Worm (Caenorhabditis elegans) whole organism, mixed stage, embryonic: ENCODE results near the gene Y39B6A.33.

ENCODE experiments used
- blmp-1 ChIP-seq: fragments of 150-350 bp; optimal IDR thresholded peaks from 2 replicates; lab custom pipeline; 2014; ENCODE audit warnings: missing biosample characterization, missing genetic modification characterization
- flh-1 ChIP-seq: fragments of 200-800 bp; sonication (Bioruptor generic); optimal IDR thresholded peaks from 2 replicates; lab custom pipeline; 2018; ENCODE audit warnings: mild to moderate bottlenecking, missing genetic modification characterization, moderate library complexity, missing compliant biosample characterization
- hlh-1 ChIP-seq: fragments of 150-350 bp; optimal IDR thresholded peaks from 2 replicates; lab custom pipeline; 2014; ENCODE audit warnings: missing biosample characterization, missing genetic modification reagents, missing genetic modification characterization
- mab-5 ChIP-seq: fragments of 150-350 bp; optimal IDR thresholded peaks from 2 replicates; lab custom pipeline; 2014; ENCODE audit warnings: missing biosample characterization, missing genetic modification characterization
- mep-1 ChIP-seq: fragments of 150-350 bp; optimal IDR thresholded peaks from 2 replicates; lab custom pipeline; 2017; ENCODE audit warnings: missing biosample characterization, missing genetic modification reagents, missing genetic modification characterization, inconsistent platforms
- nhr-237 ChIP-seq: fragments of 150-350 bp; optimal IDR thresholded peaks from 2 replicates; lab custom pipeline; 2014; ENCODE audit warnings: missing biosample characterization, missing genetic modification characterization
- nhr-28 ChIP-seq: fragments of 150-350 bp; optimal IDR thresholded peaks from 2 replicates; lab custom pipeline; 2014; ENCODE audit warnings: missing biosample characterization, missing genetic modification characterization
- nhr-76 ChIP-seq: sonication (generic microtip); optimal IDR thresholded peaks from 2 replicates; lab custom pipeline; 2017; ENCODE audit warnings: missing biosample characterization, missing genetic modification characterization
- pha-4 ChIP-seq: fragments of 150-350 bp; optimal IDR thresholded peaks from 2 replicates; lab custom pipeline; 2018; ENCODE audit warnings: missing biosample characterization, missing genetic modification reagents, missing genetic modification characterization
- unc-39 ChIP-seq: fragments of 150-350 bp; optimal IDR thresholded peaks from 2 replicates; lab custom pipeline; 2014; ENCODE audit warnings: missing biosample characterization, missing genetic modification characterization
- unc-62 ChIP-seq: fragments of 150-350 bp; optimal IDR thresholded peaks from 2 replicates; lab custom pipeline; 2014; ENCODE audit warnings: missing biosample characterization, missing genetic modification reagents, missing genetic modification characterization

- TF ChIP-seq pha-4 (no peak), nhr-76 (tag; lab: Kevin White, UChicago) (no peak), unc-62 (no peak), nhr-237 (tag; lab: Kevin White, UChicago) (no peak), unc-39 (no peak), nhr-28 (no peak), hlh-1 (tag; lab: Kevin White, UChicago) (no peak), mep-1 (no peak), blmp-1 (tag; lab: Kevin White, UChicago) (no peak), mab-5 (no peak), flh-1 (GFP tag; lab: Kevin White, UChicago) (no peak)
Observed at ce11 chrV:18993535-18993990, 8.2 kb upstream of the Y39B6A.33 start, which contains the start of gene gtf-2F2.
